Fruit fly (Drosophila melanogaster): ENCODE results near the gene Pburs.

Gene Pburs

dm6 chr2L:14461066-14461465 lies 43.9 kb upstream of the Pburs start (continued):
- TF ChIP-seq wek (GFP tag; optimal IDR thresholded peaks at IDR 0.05), result peak; percentile 40
- peak; percentile 80 for TF ChIP-seq CG15269 (tag; optimal IDR thresholded peaks at IDR 0.05)
- peak; percentile 38 for TF ChIP-seq fd3F (GFP tag; optimal IDR thresholded peaks at IDR 0.05)
- TF ChIP-seq Stat92E (GFP tag; optimal IDR thresholded peaks at IDR 0.05), result peak in 1 of 3 experiments; percentile 36
- peak; percentile 38; the same call in 1 of the 2 replicates for TF ChIP-seq E2f2 (GFP tag; IDR thresholded peaks at IDR 0.05)
- TF ChIP-seq CG30403 (GFP tag; optimal IDR thresholded peaks at IDR 0.05), result peak; percentile 83
- peak; percentile 16 for TF ChIP-seq CG15514 (GFP tag; optimal IDR thresholded peaks at IDR 0.05)
- peak; percentile 94 for TF ChIP-seq CG8765 (GFP tag; IDR thresholded peaks at IDR 0.05)
- peak; percentile 66 for TF ChIP-seq bcd (GFP tag; optimal IDR thresholded peaks at IDR 0.05)
- peak; percentile 78 for TF ChIP-seq CG34422 (GFP tag; IDR thresholded peaks at IDR 0.05)
- TF ChIP-seq CG10147 (GFP tag; optimal IDR thresholded peaks at IDR 0.05), result peak; percentile 60
- peak; percentile 84 for TF ChIP-seq CG7839 (tag; optimal IDR thresholded peaks at IDR 0.05)
- peak; percentile 81 for TF ChIP-seq CoRest (tag; optimal IDR thresholded peaks at IDR 0.05)
- TF ChIP-seq Mad (GFP tag; optimal IDR thresholded peaks at IDR 0.05), result peak; percentile 80
- TF ChIP-seq twi (tag; optimal IDR thresholded peaks at IDR 0.05), result peak; percentile 84
- TF ChIP-seq chm (GFP tag; IDR thresholded peaks at IDR 0.05), result peak; percentile 74
- peak; percentile 75 for TF ChIP-seq Antp (GFP tag; optimal IDR thresholded peaks at IDR 0.05)
- no peak for TF ChIP-seq Hr78 (GFP tag; optimal IDR thresholded peaks at IDR 0.05)
- TF ChIP-seq slou (GFP tag; optimal IDR thresholded peaks at IDR 0.05), result peak; percentile 76
- TF ChIP-seq CG12744 (GFP tag; optimal IDR thresholded peaks at IDR 0.05), result peak; percentile 80
- peak; percentile 45; the same call in 1 of the 2 replicates for TF ChIP-seq crol (GFP tag; IDR thresholded peaks at IDR 0.05)
- no peak for TF ChIP-seq CG6654 (GFP tag; optimal IDR thresholded peaks at IDR 0.05)
- TF ChIP-seq lola (GFP tag; optimal IDR thresholded peaks at IDR 0.05), result peak in 1 of 3 experiments; percentile 90
- no peak for TF ChIP-seq pita (GFP tag; optimal IDR thresholded peaks at IDR 0.05)
- TF ChIP-seq CG8281 (tag; optimal IDR thresholded peaks at IDR 0.05), result peak; percentile 20
- peak; percentile 58 for TF ChIP-seq ATbp (GFP tag; optimal IDR thresholded peaks at IDR 0.05)
- TF ChIP-seq Atf6 (GFP tag; IDR thresholded peaks at IDR 0.05), result peak; percentile 66
- TF ChIP-seq Atf-2 (GFP tag; optimal IDR thresholded peaks at IDR 0.05), result peak; percentile 79
- peak; percentile 37 for TF ChIP-seq CG3281 (GFP tag; optimal IDR thresholded peaks at IDR 0.05)
- peak; percentile 87 for TF ChIP-seq pum (GFP tag; optimal IDR thresholded peaks at IDR 0.05)
- peak; percentile 45 for TF ChIP-seq CG15011 (GFP tag; optimal IDR thresholded peaks at IDR 0.05)
- TF ChIP-seq CG8478 (optimal IDR thresholded peaks at IDR 0.05), result no peak
- no peak for TF ChIP-seq Lim3 (GFP tag; IDR thresholded peaks at IDR 0.05)
- TF ChIP-seq CG6254 (GFP tag; optimal IDR thresholded peaks at IDR 0.05), result peak; percentile 57
- peak; percentile 83 for TF ChIP-seq CG6689 (GFP tag; IDR thresholded peaks at IDR 0.05)
- peak; percentile 81 for TF ChIP-seq org-1 (GFP tag; optimal IDR thresholded peaks at IDR 0.05)
- TF ChIP-seq odd (GFP tag; optimal IDR thresholded peaks at IDR 0.05), result peak; percentile 82
- no peak for TF ChIP-seq amos (GFP tag; IDR thresholded peaks at IDR 0.05; ENCODE audit: partially characterized antibody)
- peak; percentile 68 for TF ChIP-seq H2.0 (GFP tag; IDR thresholded peaks at IDR 0.05)
- TF ChIP-seq CG11696 (GFP tag; IDR thresholded peaks at IDR 0.05), result peak; percentile 60
- TF ChIP-seq Sox100B (GFP tag; optimal IDR thresholded peaks at IDR 0.05), result peak; percentile 76
- peak; percentile 83 for TF ChIP-seq CG8089 (GFP tag; optimal IDR thresholded peaks at IDR 0.05)
- TF ChIP-seq shn (GFP tag; optimal IDR thresholded peaks at IDR 0.05), result peak; percentile 72
- peak; percentile 50 for TF ChIP-seq p53 (GFP tag; optimal IDR thresholded peaks at IDR 0.05)
- TF ChIP-seq abd-A (tag; optimal IDR thresholded peaks at IDR 0.05), result no peak
- no peak for TF ChIP-seq Drgx (GFP tag; IDR thresholded peaks at IDR 0.05)
- no peak for TF ChIP-seq Lpt (GFP tag; optimal IDR thresholded peaks at IDR 0.05)
- peak; percentile 91 to 92 for TF ChIP-seq chif (GFP tag; optimal IDR thresholded peaks at IDR 0.05)
- TF ChIP-seq bigmax (GFP tag; optimal IDR thresholded peaks at IDR 0.05), result no peak
- peak; percentile 56; the same call in 2 of the 3 replicates for TF ChIP-seq CG2889 (GFP tag; IDR thresholded peaks at IDR 0.05)
- TF ChIP-seq run (tag; optimal IDR thresholded peaks at IDR 0.05), result peak; percentile 5
